Worm (Caenorhabditis elegans): ENCODE results near the gene egl-10.

- TF ChIP-seq W03F9.2 (tag; optimal IDR thresholded peaks at IDR 0.05), result peak; percentile 63
- TF ChIP-seq him-1 (tag; optimal IDR thresholded peaks at IDR 0.05), result no peak
These were observed 28.3 kb upstream of the egl-10 start for ce11 chrV:12491070-12491643.

All from whole organism, L4/young adult.